Fruit fly (Drosophila melanogaster): ENCODE results near the gene Reck.

dm6 chr3L:15011638-15012335 lies 2.1 kb downstream of the Reck start:
- TF ChIP-seq psq (optimal IDR thresholded peaks at IDR 0.05) (no peak), usp (GFP tag; optimal IDR thresholded peaks at IDR 0.05) (no peak), EcR (GFP tag; optimal IDR thresholded peaks at IDR 0.05) (no peak), CG8478 (optimal IDR thresholded peaks at IDR 0.05) (no peak)

All from whole organism.